Worm (Caenorhabditis elegans): ENCODE measurements around the gene B0432.9.
A peak's percentile ranks its signal among the peaks of the same experiment; 100 is the strongest.

The B0432.9 gene

ce11 chrII:300977-301772 is 17.7 kb upstream of the B0432.9 start, which contains the start of gene K01A2.5 (continued):
- TF ChIP-seq grh-1 (GFP tag; IDR thresholded peaks at IDR 0.05) (no peak; the same call in 1 of the 2 replicates), dsc-1 (tag; optimal IDR thresholded peaks at IDR 0.05) (no peak), C34B4.2 (tag; optimal IDR thresholded peaks at IDR 0.05) (no peak), nhr-20 (tag; optimal IDR thresholded peaks at IDR 0.05) (peak; percentile 36), nhr-85 (tag) (peak; percentile 91), sptf-1 (tag; optimal IDR thresholded peaks at IDR 0.05) (no peak), C16A3.4 (tag; optimal IDR thresholded peaks at IDR 0.05) (peak; percentile 2), elt-3 (tag; optimal IDR thresholded peaks at IDR 0.05) (peak in 2 of 6 experiments; percentile 11 to 35), unc-62 (GFP tag; optimal IDR thresholded peaks at IDR 0.05) (no peak), mdl-1 (tag; optimal IDR thresholded peaks at IDR 0.05) (no peak), lin-39 (tag; optimal IDR thresholded peaks at IDR 0.05) (no peak), ztf-11 (tag; optimal IDR thresholded peaks at IDR 0.05) (no peak), egl-27 (tag; optimal IDR thresholded peaks at IDR 0.05) (no peak), mep-1 (tag; optimal IDR thresholded peaks at IDR 0.05) (peak; percentile 48), nhr-11 (tag; optimal IDR thresholded peaks at IDR 0.05) (no peak), ceh-82 (tag; optimal IDR thresholded peaks at IDR 0.05) (peak in 1 of 3 experiments; percentile 1), zip-4 (GFP tag; optimal IDR thresholded peaks at IDR 0.05) (no peak), egl-13 (tag; optimal IDR thresholded peaks at IDR 0.05) (no peak), lin-35 (GFP tag; optimal IDR thresholded peaks at IDR 0.05) (peak in 1 of 2 experiments; percentile 8)

ce11 chrII:299684-300083 is 16.2 kb upstream of the B0432.9 start, which contains the start of gene K01A2.6:
TSS of gene K01A2.6 (plus strand) at chrII:299984.
- TF ChIP-seq isw-1 (GFP tag; IDR thresholded peaks at IDR 0.05): no peak
- no peak for TF ChIP-seq fkh-4 (tag; optimal IDR thresholded peaks at IDR 0.05; ENCODE audit: borderline replicate concordance)
- no peak for TF ChIP-seq lin-13 (GFP tag; optimal IDR thresholded peaks at IDR 0.05)
- no peak for TF ChIP-seq ets-5 (GFP tag; IDR thresholded peaks at IDR 0.05)
- TF ChIP-seq ceh-90 (tag; optimal IDR thresholded peaks at IDR 0.05): no peak
- TF ChIP-seq ces-1 (GFP tag; optimal IDR thresholded peaks at IDR 0.05): no peak
- TF ChIP-seq unc-86 (tag; optimal IDR thresholded peaks at IDR 0.05): no peak
- TF ChIP-seq dpl-1 (GFP tag; optimal IDR thresholded peaks at IDR 0.05): no peak
- TF ChIP-seq mdl-1 (tag; optimal IDR thresholded peaks at IDR 0.05): no peak
- TF ChIP-seq hlh-17 (GFP tag; optimal IDR thresholded peaks at IDR 0.05; ENCODE audit: borderline replicate concordance): no peak
- TF ChIP-seq hpl-2 (GFP tag; optimal IDR thresholded peaks at IDR 0.05): no peak
- TF ChIP-seq lsy-2 (tag; optimal IDR thresholded peaks at IDR 0.05): no peak
- TF ChIP-seq nhr-84 (tag; optimal IDR thresholded peaks at IDR 0.05): no peak
- TF ChIP-seq egl-27 (tag; optimal IDR thresholded peaks at IDR 0.05): no peak

- TF ChIP-seq unc-98 (GFP tag; IDR thresholded peaks at IDR 0.05) (no peak), Y116A8C.19 (tag; optimal IDR thresholded peaks at IDR 0.05; ENCODE audit: borderline replicate concordance) (no peak), elt-3 (tag; optimal IDR thresholded peaks at IDR 0.05) (no peak), sptf-1 (tag; optimal IDR thresholded peaks at IDR 0.05) (no peak), lin-15B (tag; optimal IDR thresholded peaks at IDR 0.05) (no peak), nhr-12 (tag; optimal IDR thresholded peaks at IDR 0.05) (no peak)
Observed at ce11 chrII:296911-297440, 13.5 kb upstream of the B0432.9 start, which contains the start of the genes clec-117 and B0432.1. TSS of gene clec-117 (minus strand) at chrII:297011. TSS of gene B0432.1 (plus strand) at chrII:297390.

- TF ChIP-seq jun-1 (tag; optimal IDR thresholded peaks at IDR 0.05) (no peak), C34B4.2 (tag; optimal IDR thresholded peaks at IDR 0.05) (no peak), xbp-1 (tag; optimal IDR thresholded peaks at IDR 0.05) (no peak), blmp-1 (tag; optimal IDR thresholded peaks at IDR 0.05) (no peak), zip-4 (GFP tag; optimal IDR thresholded peaks at IDR 0.05) (no peak), lir-3 (tag; optimal IDR thresholded peaks at IDR 0.05; ENCODE audit: poor library complexity) (no peak), Y116A8C.19 (tag; optimal IDR thresholded peaks at IDR 0.05; ENCODE audit: borderline replicate concordance) (no peak), lin-39 (tag; optimal IDR thresholded peaks at IDR 0.05) (no peak), ztf-4 (tag; optimal IDR thresholded peaks at IDR 0.05) (no peak), elt-2 (tag; optimal IDR thresholded peaks at IDR 0.05) (no peak), pqm-1 (tag; optimal IDR thresholded peaks at IDR 0.05) (no peak), lin-13 (GFP tag; optimal IDR thresholded peaks at IDR 0.05) (no peak), nhr-28 (tag; optimal IDR thresholded peaks at IDR 0.05) (no peak), swsn-7 (tag; optimal IDR thresholded peaks at IDR 0.05) (no peak), nhr-76 (tag; optimal IDR thresholded peaks at IDR 0.05) (no peak), lin-35 (GFP tag; optimal IDR thresholded peaks at IDR 0.05) (no peak), egl-27 (tag; optimal IDR thresholded peaks at IDR 0.05) (no peak)
Observed at ce11 chrII:294606-295005, 11.1 kb upstream of the B0432.9 start, which contains the start of gene B0432.11. TSS of gene B0432.11 (minus strand) at chrII:294706.
